Fruit fly (Drosophila melanogaster) whole organism, wandering third instar larva: Measurements from ENCODE around the gene Mco1.

Source experiments
- Abd-B ChIP-seq: fragments of >200 bp; optimal IDR thresholded peaks from 2 replicates; lab custom pipeline; 2017; ENCODE audit warnings: missing biosample characterization, missing genetic modification characterization
- CrebA ChIP-seq: fragments of 200-800 bp; sonication (Bioruptor generic); optimal IDR thresholded peaks from 2 replicates; lab custom pipeline; 2016; ENCODE audit warnings: missing biosample characterization, mild to moderate bottlenecking, missing genetic modification characterization, borderline replicate concordance
- Dfd ChIP-seq: fragments of >200 bp; optimal IDR thresholded peaks from 2 replicates; lab custom pipeline; 2017; ENCODE audit warnings: missing biosample characterization, missing genetic modification characterization
- Hr78 ChIP-seq: fragments of >200 bp; optimal IDR thresholded peaks from 2 replicates; lab custom pipeline; 2017; ENCODE audit warnings: missing biosample characterization, missing genetic modification characterization
- Mio ChIP-seq: sonication (Bioruptor generic); optimal IDR thresholded peaks from 2 replicates; lab custom pipeline; 2016; ENCODE audit warnings: missing biosample characterization, missing genetic modification characterization
- Myc ChIP-seq: fragments of >200 bp; optimal IDR thresholded peaks from 2 replicates; lab custom pipeline; 2017
- N ChIP-seq: fragments of >200 bp; optimal IDR thresholded peaks from 2 replicates; lab custom pipeline; 2018; ENCODE audit warnings: missing biosample characterization, missing external identifiers, missing genetic modification characterization
- foxo ChIP-seq, 2 experiments: fragments of 200-800 bp; sonication (Bioruptor generic); optimal IDR thresholded peaks; 2 replicates in 1 of 2; 3 replicates in 1 of 2; lab custom pipeline; 2016 to 2017; ENCODE audit warnings: missing biosample characterization in 2 of 2, missing genetic modification characterization in 2 of 2
- h ChIP-seq: fragments of 200-800 bp; sonication (Bioruptor generic); optimal IDR thresholded peaks from 3 replicates; lab custom pipeline; 2016; ENCODE audit warnings: missing biosample characterization, mild to moderate bottlenecking, missing genetic modification characterization
- jim ChIP-seq: fragments of 175-275, 200-325 bp; sonication (Bioruptor generic); optimal IDR thresholded peaks from 2 replicates; lab custom pipeline; 2016; ENCODE audit warnings: missing biosample characterization, mild to moderate bottlenecking, missing genetic modification characterization
- pan ChIP-seq: fragments of >200 bp; optimal IDR thresholded peaks from 2 replicates; lab custom pipeline; 2017
- psq ChIP-seq: fragments of 200-800 bp; sonication (Bioruptor generic); optimal IDR thresholded peaks from 3 replicates; lab custom pipeline; 2017; ENCODE audit warnings: missing biosample characterization, mild to moderate bottlenecking, missing genetic modification characterization, moderate library complexity
- rgr ChIP-seq: fragments of 200-800 bp; sonication (Bioruptor generic); optimal IDR thresholded peaks from 3 replicates; lab custom pipeline; 2016; ENCODE audit warnings: missing biosample characterization, mild to moderate bottlenecking, missing genetic modification characterization
- tai ChIP-seq: sonication (Bioruptor generic); optimal IDR thresholded peaks from 2 replicates; lab custom pipeline; 2016; ENCODE audit warnings: missing biosample characterization, missing genetic modification characterization

- TF ChIP-seq foxo (GFP tag; optimal IDR thresholded peaks at IDR 0.05; lab: Kevin White, UChicago) (no peak), psq (GFP tag; lab: Kevin White, UChicago) (no peak), rgr (no peak), jim (GFP tag; lab: Kevin White, UChicago) (no peak), Abd-B (GFP tag; lab: Kevin White, UChicago) (no peak), Hr78 (no peak), h (GFP tag; lab: Kevin White, UChicago) (no peak), Dfd (no peak), Mio (no peak), pan (lab: Kevin White, UChicago) (no peak), N (no peak), Myc (lab: Kevin White, UChicago) (no peak), CrebA (GFP tag; lab: Kevin White, UChicago) (no peak), tai (GFP tag; lab: Kevin White, UChicago) (no peak)
Measured at dm6 chr2L:9415053-9415452, 1.3 kb upstream of the Mco1 start, which contains the start of gene Shawl.
